Comparison of ENCODE assay signal across 2 fruit fly cellular contexts in genomic region chr2L:3548879-3549278, dm6.
A peak's percentile ranks its signal among the peaks of the same experiment; 100 is the strongest.
TF ChIP-seq lines count a peak whose summit lies in the region.

No protein-coding gene starts in this region.

- no peak for TF ChIP-seq CTCF in whole organism, embryonic (GFP tag; optimal IDR thresholded peaks at IDR 0.05; lab: Kevin White, UChicago)

TF ChIP-seq in whole organism, embryonic, 481 proteins besides CTCF, POLR2A, EP300 and RAD21 (continues in another document):
- TF ChIP-seq CG2202 (tag; optimal IDR thresholded peaks at IDR 0.05; lab: Kevin White, UChicago) (peak; percentile 16), grau (tag; optimal IDR thresholded peaks at IDR 0.05; lab: Kevin White, UChicago) (peak; percentile 76), zfh2 (GFP tag; optimal IDR thresholded peaks at IDR 0.05; lab: Kevin White, UChicago) (no peak), Myb (GFP tag; optimal IDR thresholded peaks at IDR 0.05; lab: Kevin White, UChicago) (no peak), dimm (GFP tag; IDR thresholded peaks at IDR 0.05; lab: Robert Waterston, UW) (no peak), dmrt11E (tag; optimal IDR thresholded peaks at IDR 0.05; lab: Kevin White, UChicago) (peak; percentile 30), sens-2 (GFP tag; IDR thresholded peaks at IDR 0.05; lab: Robert Waterston, UW) (0 out of 2 replicates have a peak, but pooled peaks have one; percentile 12), ac (GFP tag; optimal IDR thresholded peaks at IDR 0.05; lab: Kevin White, UChicago) (peak; percentile 79), CG9727 (GFP tag; optimal IDR thresholded peaks at IDR 0.05; lab: Kevin White, UChicago) (peak; percentile 57), CG6765 (GFP tag; optimal IDR thresholded peaks at IDR 0.05; lab: Kevin White, UChicago) (no peak), Xrp1 (GFP tag; IDR thresholded peaks at IDR 0.05; lab: Robert Waterston, UW) (0 out of 2 replicates have a peak, but pooled peaks have one; percentile 15), Dfd (GFP tag; optimal IDR thresholded peaks at IDR 0.05; lab: Kevin White, UChicago) (no peak), tll (GFP tag; optimal IDR thresholded peaks at IDR 0.05; lab: Kevin White, UChicago) (peak in 1 of 2 experiments; percentile 80), sens (GFP tag; lab: Kevin White, UChicago) (peak; percentile 64), peb (GFP tag; IDR thresholded peaks at IDR 0.05; lab: Robert Waterston, UW) (no peak), CG1233 (GFP tag; optimal IDR thresholded peaks at IDR 0.05; lab: Kevin White, UChicago) (peak; percentile 2), lmd (GFP tag; IDR thresholded peaks at IDR 0.05; lab: Robert Waterston, UW) (no peak), CG15479 (GFP tag; optimal IDR thresholded peaks at IDR 0.05; lab: Kevin White, UChicago) (peak; percentile 26), CG6689 (GFP tag; IDR thresholded peaks at IDR 0.05; lab: Robert Waterston, UW) (no peak), Kr (GFP tag; optimal IDR thresholded peaks at IDR 0.05; lab: Kevin White, UChicago) (peak; percentile 79), kni (GFP tag; optimal IDR thresholded peaks at IDR 0.05; lab: Kevin White, UChicago) (peak; percentile 18), CG2116 (GFP tag; optimal IDR thresholded peaks at IDR 0.05; lab: Kevin White, UChicago) (no peak), Jarid2 (GFP tag; optimal IDR thresholded peaks at IDR 0.05; lab: Kevin White, UChicago) (no peak), CG6254 (GFP tag; optimal IDR thresholded peaks at IDR 0.05; lab: Kevin White, UChicago) (no peak), cwo (GFP tag; optimal IDR thresholded peaks at IDR 0.05; lab: Kevin White, UChicago) (no peak), knrl (GFP tag; IDR thresholded peaks at IDR 0.05; lab: Robert Waterston, UW; ENCODE audit: partially characterized antibody) (no peak), gcm2 (GFP tag; optimal IDR thresholded peaks at IDR 0.05; lab: Kevin White, UChicago) (no peak), CG8290 (GFP tag; optimal IDR thresholded peaks at IDR 0.05; lab: Kevin White, UChicago) (no peak), CG8290 (tag; optimal IDR thresholded peaks at IDR 0.05; lab: Kevin White, UChicago) (peak in 1 of 2 experiments; percentile 0), CG31224 (GFP tag; IDR thresholded peaks at IDR 0.05; lab: Robert Waterston, UW) (no peak), zfh1 (GFP tag; IDR thresholded peaks at IDR 0.05; lab: Robert Waterston, UW) (no peak), CG11560 (tag; IDR thresholded peaks at IDR 0.05; lab: Robert Waterston, UW) (no peak), Med (GFP tag; lab: Kevin White, UChicago) (peak; percentile 39), Pdp1 (GFP tag; optimal IDR thresholded peaks at IDR 0.05; lab: Kevin White, UChicago) (peak in 1 of 2 experiments; percentile 1), CG6813 (GFP tag; optimal IDR thresholded peaks at IDR 0.05; lab: Kevin White, UChicago) (peak; percentile 54), CG7745 (tag; optimal IDR thresholded peaks at IDR 0.05; lab: Kevin White, UChicago) (peak; percentile 45), GATAe (GFP tag; conservative IDR thresholded peaks at IDR 0.05; lab: Robert Waterston, UW) (no peak), p53 (GFP tag; optimal IDR thresholded peaks at IDR 0.05; lab: Kevin White, UChicago) (no peak), zen (tag; optimal IDR thresholded peaks at IDR 0.05; lab: Kevin White, UChicago) (peak; percentile 41), tgo (GFP tag; IDR thresholded peaks at IDR 0.05; lab: Robert Waterston, UW) (no peak), otp (GFP tag; IDR thresholded peaks at IDR 0.05; lab: Robert Waterston, UW) (peak; percentile 54; the same call in 1 of the 3 replicates), CG18262 (tag; optimal IDR thresholded peaks at IDR 0.05; lab: Kevin White, UChicago) (peak; percentile 8), CG1603 (tag; optimal IDR thresholded peaks at IDR 0.05; lab: Kevin White, UChicago) (peak; percentile 11), nom (GFP tag; optimal IDR thresholded peaks at IDR 0.05; lab: Kevin White, UChicago) (no peak), pros (GFP tag; optimal IDR thresholded peaks at IDR 0.05; lab: Kevin White, UChicago) (peak; percentile 4), dmrt99B (tag; optimal IDR thresholded peaks at IDR 0.05; lab: Kevin White, UChicago) (no peak), gsb-n (tag; optimal IDR thresholded peaks at IDR 0.05; lab: Kevin White, UChicago) (peak; percentile 28)

TF ChIP-seq in whole organism, prepupa, 60 proteins besides CTCF, POLR2A, EP300 and RAD21:
- TF ChIP-seq esn (GFP tag; optimal IDR thresholded peaks at IDR 0.05; lab: Kevin White, UChicago) (no peak), Sox14 (GFP tag; optimal IDR thresholded peaks at IDR 0.05; lab: Kevin White, UChicago) (no peak), CG6792 (GFP tag; optimal IDR thresholded peaks at IDR 0.05; lab: Kevin White, UChicago) (no peak), fkh (GFP tag; optimal IDR thresholded peaks at IDR 0.05; lab: Kevin White, UChicago) (peak; percentile 81)
